Fruit fly (Drosophila melanogaster): ENCODE results near the gene Vps15.

Gene Vps15

DNA sequence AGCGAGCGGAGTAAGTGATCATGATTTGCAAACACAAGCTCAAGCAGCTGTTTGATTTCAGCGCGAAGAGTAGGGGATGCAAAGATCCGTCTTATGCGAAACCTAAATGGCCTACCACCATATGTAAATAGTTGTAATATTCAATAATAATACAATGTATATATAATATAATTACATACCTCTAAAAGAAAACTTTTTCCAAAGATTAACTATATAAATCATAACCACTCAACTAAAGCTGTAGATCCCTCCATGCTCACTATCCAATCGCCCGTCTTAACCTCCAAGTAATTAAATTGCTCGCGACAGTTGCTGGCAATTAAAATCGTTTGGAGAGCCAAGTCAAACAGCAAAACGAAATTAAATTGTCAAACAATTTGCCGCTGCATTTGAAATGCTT is 18.3 kb downstream of the Vps15 start (continued):
- TF ChIP-seq CG10979 (tag; optimal IDR thresholded peaks at IDR 0.05): peak; percentile 41
- TF ChIP-seq pho (GFP tag; optimal IDR thresholded peaks at IDR 0.05): no peak
- TF ChIP-seq gsb-n (tag; optimal IDR thresholded peaks at IDR 0.05): no peak
- no peak for TF ChIP-seq jumu (GFP tag; optimal IDR thresholded peaks at IDR 0.05)
- peak; percentile 77 for TF ChIP-seq unpg (GFP tag; optimal IDR thresholded peaks at IDR 0.05)
- TF ChIP-seq bigmax (GFP tag; optimal IDR thresholded peaks at IDR 0.05): no peak
- no peak for TF ChIP-seq crc (GFP tag; optimal IDR thresholded peaks at IDR 0.05)
- peak; percentile 81 for TF ChIP-seq CG11456 (GFP tag; IDR thresholded peaks at IDR 0.05)
- TF ChIP-seq trem (tag; optimal IDR thresholded peaks at IDR 0.05): no peak
- TF ChIP-seq CG11696 (GFP tag; IDR thresholded peaks at IDR 0.05): peak; percentile 64; the same call in 1 of the 2 replicates
- peak; percentile 80 for TF ChIP-seq Sox102F (GFP tag; optimal IDR thresholded peaks at IDR 0.05)
- TF ChIP-seq CG7357 (GFP tag; IDR thresholded peaks at IDR 0.05): peak; percentile 71
- TF ChIP-seq vfl (GFP tag; optimal IDR thresholded peaks at IDR 0.05): peak; percentile 32
- TF ChIP-seq CG4404 (GFP tag; IDR thresholded peaks at IDR 0.05): peak; percentile 53; the same call in 1 of the 2 replicates
- no peak for TF ChIP-seq HmgD (GFP tag; optimal IDR thresholded peaks at IDR 0.05)
- no peak for TF ChIP-seq pan (optimal IDR thresholded peaks at IDR 0.05)
- peak in 1 of 2 experiments; percentile 90 for TF ChIP-seq pan (GFP tag; optimal IDR thresholded peaks at IDR 0.05 in 1 of 2, IDR thresholded peaks at IDR 0.05 in 1 of 2)
- TF ChIP-seq ab (GFP tag; optimal IDR thresholded peaks at IDR 0.05): no peak
- no peak for TF ChIP-seq pfk (GFP tag; optimal IDR thresholded peaks at IDR 0.05)
- TF ChIP-seq ttk (GFP tag; IDR thresholded peaks at IDR 0.05): peak; percentile 56; the same call in 1 of the 2 replicates
- no peak for TF ChIP-seq nerfin-1 (tag; optimal IDR thresholded peaks at IDR 0.05)
- peak; percentile 79 for TF ChIP-seq CG9727 (GFP tag; optimal IDR thresholded peaks at IDR 0.05)
- TF ChIP-seq CG17361 (GFP tag; IDR thresholded peaks at IDR 0.05): peak; percentile 82
- no peak; the same call in 1 of the 2 replicates for TF ChIP-seq GATAe (GFP tag; conservative IDR thresholded peaks at IDR 0.05)
- TF ChIP-seq slbo (GFP tag; IDR thresholded peaks at IDR 0.05): peak; percentile 90
- TF ChIP-seq wdn (GFP tag; IDR thresholded peaks at IDR 0.05): peak; percentile 49; the same call in 1 of the 2 replicates
- 0 out of 3 replicates have a peak, but pooled peaks have one; percentile 30 for TF ChIP-seq C15 (GFP tag; IDR thresholded peaks at IDR 0.05)
- peak; percentile 84 for TF ChIP-seq sob (GFP tag; IDR thresholded peaks at IDR 0.05)
- no peak for TF ChIP-seq prd (optimal IDR thresholded peaks at IDR 0.05)
- TF ChIP-seq prd (GFP tag; IDR thresholded peaks at IDR 0.05): peak; percentile 76
- no peak for TF ChIP-seq CG3065 (GFP tag; optimal IDR thresholded peaks at IDR 0.05)
- TF ChIP-seq Usf (GFP tag; optimal IDR thresholded peaks at IDR 0.05): peak; percentile 60
- no peak for TF ChIP-seq dati (GFP tag; IDR thresholded peaks at IDR 0.05)
- TF ChIP-seq salm (tag; optimal IDR thresholded peaks at IDR 0.05): peak; percentile 39
- peak; percentile 70 for TF ChIP-seq Fer1 (GFP tag; optimal IDR thresholded peaks at IDR 0.05)
- TF ChIP-seq gcm2 (GFP tag; optimal IDR thresholded peaks at IDR 0.05): no peak
- TF ChIP-seq CG12299 (tag; optimal IDR thresholded peaks at IDR 0.05): no peak
- 0 out of 2 replicates have a peak, but pooled peaks have one; percentile 56 for TF ChIP-seq CkIIα-i1 (GFP tag; IDR thresholded peaks at IDR 0.05)
- peak; percentile 55 for TF ChIP-seq ems (GFP tag; optimal IDR thresholded peaks at IDR 0.05)
- peak; percentile 85 for TF ChIP-seq E2f1 (GFP tag; IDR thresholded peaks at IDR 0.05)
- no peak for TF ChIP-seq CG4360 (GFP tag; IDR thresholded peaks at IDR 0.05)
- peak; percentile 72 for TF ChIP-seq sisA (GFP tag; IDR thresholded peaks at IDR 0.05)
- peak; percentile 91 for TF ChIP-seq dysf (GFP tag; IDR thresholded peaks at IDR 0.05)
- no peak for TF ChIP-seq sr (GFP tag; IDR thresholded peaks at IDR 0.05)
- peak; percentile 16 for TF ChIP-seq Deaf1 (tag; optimal IDR thresholded peaks at IDR 0.05)
- peak; percentile 89 for TF ChIP-seq gem (tag; optimal IDR thresholded peaks at IDR 0.05)
- TF ChIP-seq odd (GFP tag; optimal IDR thresholded peaks at IDR 0.05): peak; percentile 38
- peak; percentile 63; the same call in 1 of the 3 replicates for TF ChIP-seq so (GFP tag; IDR thresholded peaks at IDR 0.05)
- no peak for TF ChIP-seq Bgb (GFP tag; IDR thresholded peaks at IDR 0.05; ENCODE audit: partially characterized antibody)
- TF ChIP-seq exex (tag; optimal IDR thresholded peaks at IDR 0.05): peak; percentile 9
- no peak for TF ChIP-seq CG4854 (GFP tag; optimal IDR thresholded peaks at IDR 0.05)
- TF ChIP-seq ara (GFP tag; IDR thresholded peaks at IDR 0.05): no peak
- TF ChIP-seq nmo (GFP tag; optimal IDR thresholded peaks at IDR 0.05): peak; percentile 71

Data from whole organism, embryonic.